Worm (Caenorhabditis elegans) whole organism, L3 larva: ENCODE measurements around the gene T12G3.11.

Source experiments
- ZK546.5 ChIP-seq: sonication (generic microtip); optimal IDR thresholded peaks from 2 replicates; lab custom pipeline; 2017; ENCODE audit warnings: missing biosample characterization, missing genetic modification characterization
- ama-1 ChIP-seq: fragments of 150-350 bp; optimal IDR thresholded peaks from 2 replicates; lab custom pipeline; 2018
- ceh-28 ChIP-seq: fragments of 150-350 bp; optimal IDR thresholded peaks from 2 replicates; lab custom pipeline; 2014; ENCODE audit warnings: missing biosample characterization, missing genetic modification reagents, missing genetic modification characterization
- nhr-11 ChIP-seq: fragments of 150-350 bp; optimal IDR thresholded peaks from 2 replicates; lab custom pipeline; 2014; ENCODE audit warnings: missing biosample characterization, missing genetic modification characterization
- nhr-237 ChIP-seq: fragments of 150-350 bp; optimal IDR thresholded peaks from 2 replicates; lab custom pipeline; 2014; ENCODE audit warnings: missing biosample characterization, missing genetic modification characterization
- pqm-1 ChIP-seq: fragments of 150-350 bp; optimal IDR thresholded peaks from 2 replicates; lab custom pipeline; 2017; ENCODE audit warnings: missing biosample characterization, missing genetic modification characterization, inconsistent platforms
- zag-1 ChIP-seq: fragments of 150-350 bp; optimal IDR thresholded peaks from 2 replicates; lab custom pipeline; 2014; ENCODE audit warnings: missing biosample characterization, missing genetic modification characterization

ce11 chrIV:12046524-12047203, 17.1 kb upstream of the T12G3.11 start, which contains the start of gene T12G3.2:
- TF ChIP-seq zag-1 (tag; lab: Kevin White, UChicago) (no peak), nhr-237 (tag; lab: Kevin White, UChicago) (no peak), ZK546.5 (no peak), ceh-28 (tag; lab: Kevin White, UChicago) (peak; percentile 7), nhr-11 (tag; lab: Kevin White, UChicago) (no peak), ama-1 (no peak), pqm-1 (tag; lab: Kevin White, UChicago) (peak; percentile 52)
